Worm (Caenorhabditis elegans): ENCODE measurements around the gene spp-2.
A peak's percentile ranks its signal among the peaks of the same experiment; 100 is the strongest.

Gene spp-2

DNA sequence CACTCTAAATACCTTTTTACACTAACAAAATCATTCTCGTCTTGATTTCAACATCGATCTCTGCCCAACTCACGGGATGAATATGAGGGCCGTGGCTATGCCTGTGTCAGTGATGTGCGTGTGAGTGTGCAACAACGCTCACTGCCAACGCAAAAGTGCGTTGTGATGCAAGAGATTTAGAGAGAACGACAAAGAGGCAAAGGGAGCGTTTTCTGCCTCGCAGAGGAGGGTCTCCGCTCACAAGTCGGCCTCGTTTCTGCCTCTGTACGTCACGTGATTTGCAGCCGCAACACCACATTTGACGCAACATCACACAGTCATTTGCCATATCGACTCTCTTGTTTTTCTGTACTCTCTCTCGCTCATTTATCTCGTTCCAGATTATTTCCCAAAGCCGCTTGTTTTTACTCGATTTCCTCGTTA is 17.7 kb upstream of the spp-2 start, which contains the start of gene epg-7 (continued):
- TF ChIP-seq aha-1 (tag; optimal IDR thresholded peaks at IDR 0.05) (peak; percentile 63), C04F5.9 (tag; optimal IDR thresholded peaks at IDR 0.05) (peak; percentile 72), rnt-1 (tag; optimal IDR thresholded peaks at IDR 0.05) (peak; percentile 94), ets-5 (GFP tag; IDR thresholded peaks at IDR 0.05) (no peak), hlh-4 (tag; optimal IDR thresholded peaks at IDR 0.05) (no peak), lin-15B (tag; optimal IDR thresholded peaks at IDR 0.05) (peak; percentile 64), Y116A8C.19 (tag; optimal IDR thresholded peaks at IDR 0.05; ENCODE audit: borderline replicate concordance) (no peak), elt-3 (tag; optimal IDR thresholded peaks at IDR 0.05) (peak in 3 of 6 experiments; percentile 7 to 88 (median 86))

DNA sequence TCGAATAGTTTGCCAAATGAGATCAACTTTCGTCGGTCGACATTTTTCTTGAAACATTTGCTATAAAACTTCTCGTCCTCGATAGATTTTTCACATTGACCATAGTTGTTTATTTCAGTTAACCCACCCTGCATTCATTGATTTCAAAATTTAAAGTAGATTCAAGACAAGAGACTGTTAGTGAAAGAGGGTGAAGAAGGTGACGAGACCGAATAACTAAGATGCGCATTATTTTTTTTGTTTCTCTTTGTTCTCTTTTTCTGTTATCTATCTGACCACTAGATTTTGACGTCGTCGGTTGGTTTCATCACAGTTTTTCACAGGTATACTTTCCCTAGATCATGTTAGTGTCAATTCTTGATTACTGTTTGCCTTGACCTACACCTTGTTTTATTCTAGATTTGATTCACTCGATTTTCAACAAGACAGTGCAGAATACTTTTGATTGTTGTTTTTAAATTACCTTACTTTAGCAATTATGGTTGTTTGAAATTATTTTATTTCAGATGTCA is 14.1 kb upstream of the spp-2 start, which contains the start of gene ttr-30:
TSS of gene ttr-30 (plus strand) at position 265 of the 512 bp plus-strand sequence.
- peak in 1 of 6 experiments; percentile 64 for TF ChIP-seq elt-3 (tag; optimal IDR thresholded peaks at IDR 0.05)
- TF ChIP-seq nhr-85 (tag), result peak; percentile 58
- peak; percentile 6 for TF ChIP-seq lin-14 (GFP tag; optimal IDR thresholded peaks at IDR 0.05)
- peak; percentile 34 for TF ChIP-seq blmp-1 (tag; optimal IDR thresholded peaks at IDR 0.05)
- no peak for TF ChIP-seq skn-1 (tag; optimal IDR thresholded peaks at IDR 0.05)
- TF ChIP-seq egl-13 (tag; optimal IDR thresholded peaks at IDR 0.05), result no peak

ce11 chrX:7329601-7330000 is 13.0 kb upstream of the spp-2 start, which contains the start of gene ttr-59:
ttr-59 (plus strand) TSS chrX:7329818.
- TF ChIP-seq ceh-8 (GFP tag; optimal IDR thresholded peaks at IDR 0.05), result no peak
- TF ChIP-seq ztf-4 (tag; optimal IDR thresholded peaks at IDR 0.05), result no peak
- no peak for TF ChIP-seq ama-1 (optimal IDR thresholded peaks at IDR 0.05)
- no peak for TF ChIP-seq unc-98 (GFP tag; IDR thresholded peaks at IDR 0.05)
- no peak for TF ChIP-seq vab-15 (tag; optimal IDR thresholded peaks at IDR 0.05)
- peak; percentile 24 for TF ChIP-seq skn-1 (tag; optimal IDR thresholded peaks at IDR 0.05)
- TF ChIP-seq egl-13 (tag; optimal IDR thresholded peaks at IDR 0.05), result no peak
- TF ChIP-seq lin-14 (GFP tag; optimal IDR thresholded peaks at IDR 0.05), result peak; percentile 35
- TF ChIP-seq nhr-71 (tag; optimal IDR thresholded peaks at IDR 0.05), result peak; percentile 0
- peak; percentile 72 for TF ChIP-seq nhr-85 (tag)
- TF ChIP-seq lin-35 (GFP tag; optimal IDR thresholded peaks at IDR 0.05), result peak in 1 of 2 experiments; percentile 19
- no peak for TF ChIP-seq ceh-88 (GFP tag; IDR thresholded peaks at IDR 0.05)
- no peak for TF ChIP-seq pqm-1 (tag; optimal IDR thresholded peaks at IDR 0.05)
- TF ChIP-seq dpl-1 (GFP tag; optimal IDR thresholded peaks at IDR 0.05), result no peak
- TF ChIP-seq elt-3 (tag; optimal IDR thresholded peaks at IDR 0.05), result peak in 2 of 6 experiments; percentile 9 to 64
- TF ChIP-seq snu-23 (GFP tag; optimal IDR thresholded peaks at IDR 0.05), result peak; percentile 19
- no peak for TF ChIP-seq C04F5.9 (tag; optimal IDR thresholded peaks at IDR 0.05)
- peak; percentile 88 for TF ChIP-seq blmp-1 (tag; optimal IDR thresholded peaks at IDR 0.05)

DNA sequence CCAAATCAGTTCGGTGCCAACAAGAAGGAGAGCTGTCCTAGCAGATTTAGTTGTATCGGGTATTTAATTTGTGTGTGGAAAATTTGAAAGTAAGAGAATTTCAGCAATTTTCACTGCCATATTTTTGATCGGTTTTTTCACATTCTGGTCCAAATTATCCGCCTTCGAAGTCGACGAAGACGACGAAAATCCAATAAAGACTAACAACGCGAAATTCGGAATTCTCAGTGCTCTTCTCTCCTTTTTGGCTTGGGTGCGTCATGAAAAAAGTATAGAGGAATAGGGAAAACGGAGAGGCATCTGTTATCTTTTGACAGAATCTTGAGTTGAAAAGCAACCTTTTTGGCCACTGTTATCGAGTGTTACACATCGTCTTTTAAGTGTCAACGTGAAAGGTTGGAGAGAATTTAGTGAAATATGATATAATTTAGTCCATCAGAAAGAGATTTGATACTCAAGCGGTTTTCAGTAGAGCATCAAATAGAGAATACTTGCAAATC is 11.5 kb upstream of the spp-2 start:
- TF ChIP-seq ces-1 (GFP tag; optimal IDR thresholded peaks at IDR 0.05) (no peak), ceh-82 (tag; optimal IDR thresholded peaks at IDR 0.05) (peak in 1 of 3 experiments; percentile 4), lin-14 (GFP tag; optimal IDR thresholded peaks at IDR 0.05) (peak; percentile 54)

DNA sequence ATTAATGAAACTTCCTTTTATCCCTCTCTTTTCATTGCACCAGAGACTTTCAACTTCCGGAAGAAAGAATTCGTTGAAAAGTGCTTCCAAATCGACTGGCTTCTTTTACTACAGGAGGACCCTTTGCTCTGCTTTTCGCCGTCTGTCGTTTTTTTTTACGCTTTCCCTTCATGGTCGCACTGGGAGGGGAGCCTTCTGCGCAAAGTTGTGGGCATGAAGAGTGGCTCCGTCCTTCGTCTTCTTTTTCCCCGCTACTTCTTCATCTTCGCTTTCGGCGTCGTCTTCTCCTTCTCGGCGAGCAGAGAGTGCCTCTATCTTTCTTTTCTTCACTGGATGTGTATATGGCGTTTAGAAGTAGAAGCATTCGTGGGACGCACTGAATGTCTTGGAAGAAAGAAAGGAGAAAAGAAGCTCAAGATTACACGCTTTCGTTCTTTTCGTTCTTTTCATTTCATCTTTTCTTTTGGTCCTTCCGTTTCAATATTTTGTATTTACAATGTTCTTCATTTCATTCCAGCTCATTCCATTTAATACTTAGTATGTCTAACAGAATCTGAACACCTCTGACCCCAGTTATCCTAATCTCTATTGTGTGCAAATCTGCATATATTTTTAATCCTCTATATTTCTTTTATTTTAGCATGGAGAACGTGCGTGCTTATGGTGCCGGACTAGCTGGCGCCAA is 10.5 kb upstream of the spp-2 start, which contains the start of gene sng-1:
TSS of gene sng-1 (plus strand) at position 635 of the 685 bp plus-strand sequence.
- TF ChIP-seq lin-14 (GFP tag; optimal IDR thresholded peaks at IDR 0.05) (peak; percentile 72), nhr-71 (tag; optimal IDR thresholded peaks at IDR 0.05) (peak; percentile 20), unc-86 (tag; optimal IDR thresholded peaks at IDR 0.05) (peak; percentile 12), mep-1 (tag; optimal IDR thresholded peaks at IDR 0.05) (no peak), blmp-1 (tag; optimal IDR thresholded peaks at IDR 0.05) (no peak), skn-1 (tag; optimal IDR thresholded peaks at IDR 0.05) (no peak), fkh-8 (tag; optimal IDR thresholded peaks at IDR 0.05) (peak; percentile 22), unc-130 (tag; optimal IDR thresholded peaks at IDR 0.05) (no peak), nhr-85 (tag) (no peak), nhr-47 (tag; optimal IDR thresholded peaks at IDR 0.05) (peak; percentile 1), mdl-1 (tag; optimal IDR thresholded peaks at IDR 0.05) (no peak), ceh-82 (tag; optimal IDR thresholded peaks at IDR 0.05) (peak in 1 of 3 experiments; percentile 33), C04F5.9 (tag; optimal IDR thresholded peaks at IDR 0.05) (no peak)
